Worm (Caenorhabditis elegans): ENCODE data around the gene eif-3.G.

- no peak for TF ChIP-seq W03F9.2 (tag; optimal IDR thresholded peaks at IDR 0.05)
- TF ChIP-seq dao-5 (tag; optimal IDR thresholded peaks at IDR 0.05): no peak
Measured at ce11 chrII:8409538-8409937, 33.0 kb upstream of the eif-3.G start.
